Worm (Caenorhabditis elegans) whole organism, young adult: Measurements from ENCODE around the gene nhr-138.
A peak's percentile ranks its signal among the peaks of the same experiment; 100 is the strongest.

Source experiments
- F10E7.11 ChIP-seq: sonication (generic microtip); optimal IDR thresholded peaks from 2 replicates; lab custom pipeline; 2017; ENCODE audit warnings: mild to moderate bottlenecking, missing genetic modification characterization, moderate library complexity, missing compliant biosample characterization
- F23B12.7 ChIP-seq: sonication (generic microtip); optimal IDR thresholded peaks from 2 replicates; lab custom pipeline; 2017; ENCODE audit warnings: missing genetic modification characterization, mild to moderate bottlenecking, missing compliant biosample characterization, antibody characterized with exemption, moderate library complexity; ENCODE audit not compliant: insufficient read depth
- F52B5.7 ChIP-seq: sonication (generic microtip); optimal IDR thresholded peaks from 2 replicates; lab custom pipeline; 2016; ENCODE audit warnings: mild to moderate bottlenecking, missing genetic modification characterization, missing compliant biosample characterization
- F57C9.4 ChIP-seq: sonication (generic microtip); optimal IDR thresholded peaks from 2 replicates; lab custom pipeline; 2017; ENCODE audit warnings: mild to moderate bottlenecking, missing genetic modification characterization, missing compliant biosample characterization
- K11D2.4 ChIP-seq: fragments of 200-800 bp; sonication (Bioruptor generic); IDR thresholded peaks from 2 replicates; pipeline ENCODE4 v1.3.6; 2022; ENCODE audit warnings: missing genetic modification reagents, missing genetic modification characterization, missing compliant biosample characterization
- K12H6.12 ChIP-seq: fragments of 200-800 bp; sonication (Bioruptor generic); optimal IDR thresholded peaks from 2 replicates; lab custom pipeline; 2018; ENCODE audit warnings: mild to moderate bottlenecking, missing genetic modification characterization, missing compliant biosample characterization
- Y53G8AR.9 ChIP-seq: fragments of 200-800 bp; sonication (Bioruptor generic); conservative IDR thresholded peaks from 2 replicates; pipeline ENCODE4 v1.3.6; 2022; ENCODE audit warnings: missing genetic modification reagents, missing genetic modification characterization, missing compliant biosample characterization
- Y95B8A.8 ChIP-seq: fragments of 200-800 bp; sonication (Bioruptor generic); IDR thresholded peaks from 2 replicates; pipeline ENCODE4 v1.3.6; 2022; ENCODE audit warnings: missing genetic modification reagents, missing genetic modification characterization, missing compliant biosample characterization
- ama-1 ChIP-seq, 3 experiments: fragments of 150-350 bp in 1 of 3; sonication (generic microtip) in 2 of 3; optimal IDR thresholded peaks; 2 replicates each; lab custom pipeline; 2014 to 2018; ENCODE audit warnings: missing biosample characterization in 2 of 3, missing genetic modification characterization in 2 of 3, missing genetic modification reagents in 2 of 3
- aptf-2 ChIP-seq: fragments of 200-800 bp; sonication (Bioruptor generic); conservative IDR thresholded peaks from 2 replicates; pipeline ENCODE4 v1.3.6; 2022; ENCODE audit warnings: missing genetic modification reagents, missing genetic modification characterization, missing compliant biosample characterization
- aptf-3 ChIP-seq: fragments of 200-800 bp; sonication (Bioruptor generic); IDR thresholded peaks from 2 replicates; pipeline ENCODE4 v1.3.6; 2022; ENCODE audit warnings: missing genetic modification characterization, missing compliant biosample characterization
- athp-1 ChIP-seq: sonication (generic microtip); optimal IDR thresholded peaks from 2 replicates; lab custom pipeline; 2017; ENCODE audit warnings: mild to moderate bottlenecking, missing genetic modification characterization, missing compliant biosample characterization
- attf-3 ChIP-seq: fragments of 200-800 bp; sonication (Bioruptor generic); conservative IDR thresholded peaks from 2 replicates; pipeline ENCODE4 v1.3.6; 2022; ENCODE audit warnings: missing genetic modification reagents, missing genetic modification characterization, missing compliant biosample characterization
- cebp-1 ChIP-seq, 2 experiments: fragments of 200-800 bp in 1 of 2; sonication (Bioruptor generic) in 1 of 2; sonication (generic microtip) in 1 of 2; IDR thresholded peaks in 1 of 2; optimal IDR thresholded peaks in 1 of 2; 2 replicates each; pipeline versions ENCODE4 v1.3.6 to Lab custom; 2017 to 2022; ENCODE audit warnings: missing compliant biosample characterization in 2 of 2, missing genetic modification characterization in 2 of 2, mild to moderate bottlenecking in 1 of 2, missing genetic modification reagents in 1 of 2, moderate library complexity in 1 of 2
- ceh-27 ChIP-seq: fragments of 200-800 bp; sonication (Bioruptor generic); optimal IDR thresholded peaks from 2 replicates; lab custom pipeline; 2018; ENCODE audit warnings: mild to moderate bottlenecking, missing genetic modification characterization, moderate library complexity, missing compliant biosample characterization
- chd-7 ChIP-seq: sonication (generic microtip); optimal IDR thresholded peaks from 2 replicates; lab custom pipeline; 2016; ENCODE audit warnings: mild to moderate bottlenecking, missing genetic modification characterization, moderate library complexity, missing compliant biosample characterization
- egl-44 ChIP-seq: fragments of 200-800 bp; sonication (Bioruptor generic); IDR thresholded peaks from 2 replicates; pipeline ENCODE4 v1.3.6; 2022; ENCODE audit warnings: missing genetic modification reagents, missing genetic modification characterization, missing compliant biosample characterization
- gei-17 ChIP-seq: fragments of 200-800 bp; sonication (Bioruptor generic); optimal IDR thresholded peaks from 2 replicates; lab custom pipeline; 2018; ENCODE audit warnings: mild to moderate bottlenecking, missing genetic modification characterization, missing compliant biosample characterization
- hlh-26 ChIP-seq: fragments of 200-800 bp; sonication (Bioruptor generic); conservative IDR thresholded peaks from 2 replicates; pipeline ENCODE4 v1.3.6; 2022; ENCODE audit warnings: missing genetic modification reagents, missing genetic modification characterization, missing compliant biosample characterization
- hmg-1.2 ChIP-seq: fragments of 200-800 bp; sonication (Bioruptor generic); IDR thresholded peaks from 2 replicates; pipeline ENCODE4 v1.3.6; 2022; ENCODE audit warnings: missing genetic modification reagents, missing genetic modification characterization, missing compliant biosample characterization
- hmg-20 ChIP-seq: fragments of 200-800 bp; sonication (Bioruptor generic); IDR thresholded peaks from 2 replicates; pipeline ENCODE4 v1.3.6; 2022; ENCODE audit warnings: missing genetic modification reagents, missing genetic modification characterization, missing compliant biosample characterization
- hrde-1 ChIP-seq: sonication (generic microtip); optimal IDR thresholded peaks from 2 replicates; lab custom pipeline; 2016; ENCODE audit warnings: missing genetic modification characterization, mild to moderate bottlenecking, missing compliant biosample characterization, moderate library complexity, missing genotype, missing genetic modification reagents, borderline replicate concordance
- lsl-1 ChIP-seq: fragments of 200-800 bp; sonication (Bioruptor generic); optimal IDR thresholded peaks from 2 replicates; lab custom pipeline; 2018; ENCODE audit warnings: mild to moderate bottlenecking, missing genetic modification characterization, moderate library complexity, missing compliant biosample characterization
- madf-3 ChIP-seq: fragments of 200-800 bp; sonication (Bioruptor generic); IDR thresholded peaks from 2 replicates; pipeline ENCODE4 v1.3.6; 2022; ENCODE audit warnings: missing genetic modification reagents, missing genetic modification characterization, missing compliant biosample characterization
- madf-6 ChIP-seq: fragments of 200-800 bp; sonication (Bioruptor generic); IDR thresholded peaks from 2 replicates; pipeline ENCODE4 v1.3.6; 2022; ENCODE audit warnings: missing genetic modification reagents, missing genetic modification characterization, missing compliant biosample characterization
- nhr-80 ChIP-seq: sonication (generic microtip); optimal IDR thresholded peaks from 2 replicates; lab custom pipeline; 2016; ENCODE audit warnings: missing genetic modification characterization, missing compliant biosample characterization
- pbrm-1 ChIP-seq: fragments of 200-800 bp; sonication (Bioruptor generic); IDR thresholded peaks from 2 replicates; pipeline ENCODE4 v1.3.6; 2022; ENCODE audit warnings: missing genetic modification reagents, missing genetic modification characterization, missing compliant biosample characterization
- pha-4 ChIP-seq: fragments of 150-350 bp; sonication (generic microtip); optimal IDR thresholded peaks from 2 replicates; lab custom pipeline; 2014; ENCODE audit warnings: missing biosample characterization, missing genetic modification reagents, missing genetic modification characterization
- sdz-38 ChIP-seq: sonication (generic microtip); optimal IDR thresholded peaks from 2 replicates; lab custom pipeline; 2016; ENCODE audit warnings: missing genotype, missing genetic modification characterization, missing compliant biosample characterization
- snpc-1.1 ChIP-seq: sonication (generic microtip); optimal IDR thresholded peaks from 2 replicates; lab custom pipeline; 2017; ENCODE audit warnings: missing genetic modification characterization, mild to moderate bottlenecking, missing compliant biosample characterization, antibody characterized with exemption, moderate library complexity, missing genotype, missing genetic modification reagents; ENCODE audit not compliant: insufficient read depth
- snpc-1.3 ChIP-seq: sonication (generic microtip); optimal IDR thresholded peaks from 2 replicates; lab custom pipeline; 2017; ENCODE audit warnings: missing genetic modification characterization, mild to moderate bottlenecking, missing compliant biosample characterization, antibody characterized with exemption, moderate library complexity, missing genotype, missing genetic modification reagents; ENCODE audit not compliant: insufficient read depth
- snpc-3.4 ChIP-seq: sonication (generic microtip); optimal IDR thresholded peaks from 2 replicates; lab custom pipeline; 2017; ENCODE audit warnings: missing genetic modification characterization, mild to moderate bottlenecking, missing compliant biosample characterization, antibody characterized with exemption, moderate library complexity, missing genotype, missing genetic modification reagents
- unc-130 ChIP-seq: sonication (generic microtip); optimal IDR thresholded peaks from 2 replicates; lab custom pipeline; 2016; ENCODE audit warnings: missing genetic modification reagents, missing genetic modification characterization, missing compliant biosample characterization
- unc-62 ChIP-seq: fragments of 150-350 bp; optimal IDR thresholded peaks from 2 replicates; lab custom pipeline; 2014; ENCODE audit warnings: missing biosample characterization, missing genetic modification reagents, missing genetic modification characterization
- zim-3 ChIP-seq: sonication (generic microtip); optimal IDR thresholded peaks from 2 replicates; lab custom pipeline; 2017; ENCODE audit warnings: mild to moderate bottlenecking, missing genetic modification characterization, moderate library complexity, missing compliant biosample characterization
- ztf-22 ChIP-seq: fragments of 200-800 bp; sonication (Bioruptor generic); optimal IDR thresholded peaks from 2 replicates; lab custom pipeline; 2018; ENCODE audit warnings: mild to moderate bottlenecking, missing genetic modification characterization, moderate library complexity, missing compliant biosample characterization
- ztf-26 ChIP-seq: sonication (generic microtip); optimal IDR thresholded peaks from 2 replicates; lab custom pipeline; 2017; ENCODE audit warnings: missing genetic modification characterization, missing compliant biosample characterization
- ztf-6 ChIP-seq: fragments of 200-800 bp; sonication (Bioruptor generic); IDR thresholded peaks from 2 replicates; pipeline ENCODE4 v1.3.6; 2022; ENCODE audit warnings: missing genetic modification reagents, missing genetic modification characterization, missing compliant biosample characterization

The nhr-138 gene

DNA sequence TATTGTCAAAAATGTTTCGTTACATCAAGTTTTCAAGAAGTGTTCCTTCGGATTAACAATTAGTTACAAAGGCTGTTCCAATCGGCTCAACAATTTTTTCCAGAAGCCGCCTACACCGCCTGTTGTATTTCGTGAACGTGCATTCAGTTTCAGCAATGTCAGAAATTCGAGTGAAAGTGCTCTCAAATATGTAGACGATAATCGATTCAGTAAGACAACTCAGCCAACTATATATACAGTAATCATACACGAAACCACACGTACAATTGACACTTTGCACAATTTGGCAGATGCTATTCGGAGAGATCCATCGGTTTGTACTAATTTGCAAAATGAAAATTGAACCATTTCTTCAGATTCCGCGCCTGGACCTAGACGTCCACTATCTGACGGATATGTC is 28.5 kb upstream of the nhr-138 start:
- TF ChIP-seq ztf-26 (tag; lab: Kevin White, UChicago) (no peak), gei-17 (GFP tag; lab: Kevin White, UChicago) (no peak), K11D2.4 (no peak), snpc-1.1 (no peak), snpc-3.4 (no peak), ama-1 (optimal IDR thresholded peaks at IDR 0.05; lab: Kevin White, UChicago) (no peak), ama-1 (GFP tag; optimal IDR thresholded peaks at IDR 0.05; lab: Kevin White, UChicago) (no peak), hlh-26 (GFP tag; lab: Robert Waterston, UW) (no peak), chd-7 (tag; lab: Kevin White, UChicago) (no peak), hrde-1 (tag; lab: Kevin White, UChicago) (peak; percentile 42), aptf-3 (no peak), madf-6 (GFP tag; lab: Robert Waterston, UW) (peak; percentile 32; the same call in 1 of the 2 replicates), aptf-2 (no peak), unc-130 (GFP tag; lab: Kevin White, UChicago) (no peak), K12H6.12 (no peak)
- TF ChIP-seq, all 124 proteins: peak for 2

DNA sequence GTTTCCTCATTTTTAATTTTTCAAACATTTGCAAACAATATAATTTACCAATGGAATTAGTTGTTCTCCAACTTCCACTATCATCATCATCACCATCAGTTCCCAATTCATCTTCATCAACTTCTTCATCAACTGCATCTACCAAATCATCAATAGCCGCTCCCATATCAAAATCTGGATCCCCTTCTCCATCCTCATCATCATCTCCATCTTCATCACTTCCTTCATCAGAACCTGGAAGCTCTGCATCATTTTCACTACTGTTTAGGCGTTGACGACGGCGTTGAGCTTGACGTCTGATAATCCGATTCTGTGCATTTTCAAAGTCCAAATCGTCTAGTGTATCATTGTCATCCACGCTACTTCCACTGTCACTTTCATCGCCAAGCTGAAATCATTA is 27.2 kb upstream of the nhr-138 start:
- TF ChIP-seq ztf-22 (GFP tag; lab: Kevin White, UChicago): no peak
- TF ChIP-seq ceh-27: no peak
- no peak for TF ChIP-seq madf-3 (GFP tag; lab: Robert Waterston, UW)
- TF ChIP-seq cebp-1 (GFP tag; IDR thresholded peaks at IDR 0.05; lab: Robert Waterston, UW): no peak
- no peak for TF ChIP-seq cebp-1 (tag; optimal IDR thresholded peaks at IDR 0.05; lab: Kevin White, UChicago)
- TF ChIP-seq Y95B8A.8 (GFP tag; lab: Robert Waterston, UW): no peak
- TF ChIP-seq hmg-1.2 (GFP tag; lab: Robert Waterston, UW): no peak
- TF ChIP-seq F10E7.11: no peak

- no peak for TF ChIP-seq hrde-1 (tag; lab: Kevin White, UChicago)
- TF ChIP-seq unc-62: no peak
- TF ChIP-seq F52B5.7 (tag; lab: Kevin White, UChicago): no peak
- TF ChIP-seq snpc-1.3 (tag; lab: Kevin White, UChicago): no peak
- TF ChIP-seq nhr-80 (tag; lab: Kevin White, UChicago): peak; percentile 62
Measured at ce11 chrIV:9699062-9699461, 26.0 kb upstream of the nhr-138 start.

DNA sequence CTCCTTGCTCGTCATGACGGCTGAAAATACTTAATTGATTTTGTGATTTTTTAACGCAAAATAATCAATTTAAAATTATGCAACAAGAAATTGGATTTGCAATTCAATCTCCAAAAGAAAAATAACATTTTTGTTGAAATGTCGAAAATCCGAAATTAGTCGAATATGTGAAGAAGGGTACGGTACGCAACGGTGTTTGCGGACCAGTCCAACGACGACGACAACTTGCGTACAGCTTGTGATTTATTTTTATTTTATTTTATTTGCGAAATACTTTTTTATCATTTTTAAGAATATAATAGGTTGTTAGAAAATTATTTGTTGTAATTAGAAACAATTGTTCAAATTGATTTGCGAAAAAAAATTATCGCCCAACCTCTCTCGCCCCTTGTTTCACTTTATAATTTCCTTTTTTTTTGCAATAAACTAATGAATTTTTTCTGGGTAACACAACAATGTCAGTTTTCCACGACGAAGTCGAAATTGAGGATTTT is 18.3 kb upstream of the nhr-138 start, which contains the start of the genes dcaf-1 and dph-3:
TSS of gene dcaf-1 (minus strand) at position 20 of the 494 bp plus-strand sequence.
TSS of gene dph-3 (plus strand) at position 444 of the 494 bp plus-strand sequence.
- TF ChIP-seq lsl-1 (GFP tag; lab: Kevin White, UChicago): peak; percentile 73
- TF ChIP-seq nhr-80 (tag; lab: Kevin White, UChicago): no peak
- no peak for TF ChIP-seq F57C9.4 (tag; lab: Kevin White, UChicago)

- TF ChIP-seq hmg-20: no peak
- TF ChIP-seq ama-1 (optimal IDR thresholded peaks at IDR 0.05; lab: Kevin White, UChicago): no peak
- no peak for TF ChIP-seq ama-1 (GFP tag; optimal IDR thresholded peaks at IDR 0.05; lab: Kevin White, UChicago)
- TF ChIP-seq pha-4 (tag; lab: Kevin White, UChicago): no peak
- no peak for TF ChIP-seq zim-3 (tag; lab: Kevin White, UChicago)
- no peak for TF ChIP-seq Y53G8AR.9 (GFP tag; lab: Robert Waterston, UW)
- TF ChIP-seq ceh-27: no peak
- no peak for TF ChIP-seq athp-1
- TF ChIP-seq nhr-80 (tag; lab: Kevin White, UChicago): no peak
- no peak for TF ChIP-seq F23B12.7 (tag; lab: Kevin White, UChicago)
- no peak for TF ChIP-seq attf-3 (GFP tag; lab: Robert Waterston, UW)
- TF ChIP-seq pbrm-1 (GFP tag; lab: Robert Waterston, UW): no peak
- TF ChIP-seq sdz-38: no peak
- no peak for TF ChIP-seq ztf-6 (GFP tag; lab: Robert Waterston, UW)
- TF ChIP-seq K11D2.4: no peak
- no peak for TF ChIP-seq egl-44 (GFP tag; lab: Robert Waterston, UW)
- TF ChIP-seq aptf-2: no peak
Measured at ce11 chrIV:9709205-9709604, 15.8 kb upstream of the nhr-138 start, which contains the start of gene ant-1.3. Gene ant-1.3 (minus strand): TSS chrIV:9709305.
